Worm (Caenorhabditis elegans): ENCODE results near the gene F10D7.5.

DNA sequence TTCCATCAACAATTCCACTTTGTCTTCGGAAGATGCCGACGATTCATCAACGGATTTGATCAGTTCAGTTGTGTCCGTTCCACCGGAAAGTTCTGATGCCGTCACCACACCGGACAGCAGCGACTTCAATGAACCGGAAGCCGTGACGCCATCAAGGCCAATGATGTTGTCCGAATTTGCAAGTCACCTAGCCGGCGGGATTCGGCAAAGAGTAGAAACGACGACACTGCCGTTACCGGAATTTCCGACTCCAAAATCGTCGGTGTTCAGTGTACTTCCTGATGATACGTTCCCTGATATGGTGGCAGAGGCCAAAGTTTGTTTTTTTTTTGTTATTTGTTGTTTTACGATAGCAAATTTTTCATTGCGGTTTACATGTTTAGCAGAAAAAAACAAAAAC is 27.9 kb downstream of the F10D7.5 start:
- TF ChIP-seq ztf-29 (GFP tag; IDR thresholded peaks at IDR 0.05) (no peak), flt-1 (GFP tag; IDR thresholded peaks at IDR 0.05) (no peak), T22C8.4 (GFP tag; IDR thresholded peaks at IDR 0.05) (no peak), ref-1 (GFP tag; conservative IDR thresholded peaks at IDR 0.05) (no peak)

Data from whole organism, midembryonic.